Worm (Caenorhabditis elegans): ENCODE measurements around the gene sipa-1.

Gene sipa-1

ce11 chrV:11621276-11621675 lies 15.8 kb downstream of the sipa-1 start:
- TF ChIP-seq flt-1 (GFP tag; IDR thresholded peaks at IDR 0.05) = no peak
- TF ChIP-seq ztf-23 (GFP tag; IDR thresholded peaks at IDR 0.05) = no peak
- no peak for TF ChIP-seq ztf-29 (GFP tag; IDR thresholded peaks at IDR 0.05)
- TF ChIP-seq T22C8.4 (GFP tag; IDR thresholded peaks at IDR 0.05) = no peak
- TF ChIP-seq med-1 (GFP tag; optimal IDR thresholded peaks at IDR 0.05; ENCODE audit: insufficient read depth) = no peak
- TF ChIP-seq klf-2 (GFP tag; conservative IDR thresholded peaks at IDR 0.05) = no peak

DNA sequence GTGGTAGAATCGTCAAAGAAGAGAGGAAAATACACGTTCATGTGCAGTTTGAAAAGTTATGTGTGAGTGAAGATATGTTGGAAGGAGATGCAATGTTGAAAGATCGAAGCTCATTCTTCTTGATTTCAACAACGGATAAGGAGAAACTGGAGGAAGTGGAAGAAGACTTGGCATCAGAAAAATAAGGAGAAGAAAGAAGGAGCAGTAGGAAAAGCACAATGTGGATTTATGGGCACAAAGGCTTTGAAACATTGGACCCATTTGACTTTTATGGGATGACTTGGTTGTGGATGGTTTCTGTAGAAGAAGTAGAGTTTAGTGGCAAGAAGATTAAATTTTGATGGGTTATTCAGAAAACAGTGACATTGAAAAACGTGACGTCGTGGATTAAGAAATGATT lies 17.0 kb downstream of the sipa-1 start:
- TF ChIP-seq T22C8.4 (GFP tag; IDR thresholded peaks at IDR 0.05) = no peak

- no peak for TF ChIP-seq tab-1 (GFP tag; IDR thresholded peaks at IDR 0.05)
- no peak for TF ChIP-seq ztf-29 (GFP tag; IDR thresholded peaks at IDR 0.05)
- no peak for TF ChIP-seq klf-2 (GFP tag; conservative IDR thresholded peaks at IDR 0.05)
Measured at ce11 chrV:11618173-11618572, 18.9 kb downstream of the sipa-1 start, which contains the start of gene glb-15. Gene glb-15, minus strand, starts transcription at chrV:11618273.

- TF ChIP-seq T22C8.4 (GFP tag; IDR thresholded peaks at IDR 0.05) (no peak), flt-1 (GFP tag; IDR thresholded peaks at IDR 0.05) (no peak), cog-1 (tag; optimal IDR thresholded peaks at IDR 0.05) (no peak)
Measured at ce11 chrV:11616813-11617212, 20.3 kb downstream of the sipa-1 start.

DNA sequence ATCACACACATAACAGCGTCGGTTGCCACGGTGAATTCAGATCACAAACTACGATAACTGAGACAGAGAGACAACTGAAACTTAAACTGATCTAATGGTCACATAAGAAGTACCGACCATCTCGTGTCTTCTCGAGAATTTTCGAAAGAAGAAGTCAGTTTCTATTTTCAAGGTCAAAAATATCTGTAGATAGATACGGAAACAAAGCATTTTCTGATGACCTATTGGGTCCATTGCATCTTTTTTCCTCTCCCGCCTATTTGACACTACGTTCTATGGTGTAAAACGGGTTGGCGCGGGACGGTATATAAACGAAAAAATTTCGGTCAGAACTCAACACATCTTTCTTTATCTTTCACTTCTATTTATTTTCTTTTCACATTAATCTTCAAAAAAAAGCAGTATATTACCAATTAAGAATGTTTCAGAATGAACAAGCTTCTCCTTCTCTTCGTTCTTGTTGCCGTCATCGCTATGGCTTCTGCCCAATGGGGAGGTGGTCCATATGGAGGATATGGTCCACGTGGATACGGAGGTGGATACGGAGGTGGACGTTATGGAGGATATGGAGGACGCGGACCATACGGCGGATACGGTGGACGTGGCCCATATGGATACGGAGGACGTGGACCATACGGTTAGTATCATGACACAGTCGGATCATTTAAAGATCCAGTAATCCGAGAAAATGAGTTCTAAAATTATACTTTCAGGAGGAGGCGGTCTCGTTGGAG lies 21.0 kb downstream of the sipa-1 start, which contains the start of gene nlp-24:
nlp-24 (plus strand) TSS at position 429 of the 734 bp plus-strand sequence.
- no peak for TF ChIP-seq cog-1 (tag; optimal IDR thresholded peaks at IDR 0.05)
- no peak for TF ChIP-seq T22C8.4 (GFP tag; IDR thresholded peaks at IDR 0.05)
- TF ChIP-seq tab-1 (GFP tag; IDR thresholded peaks at IDR 0.05) = no peak
- no peak for TF ChIP-seq klf-2 (GFP tag; conservative IDR thresholded peaks at IDR 0.05)
- TF ChIP-seq ztf-23 (GFP tag; IDR thresholded peaks at IDR 0.05) = no peak
- TF ChIP-seq ztf-29 (GFP tag; IDR thresholded peaks at IDR 0.05) = no peak
- TF ChIP-seq med-1 (GFP tag; optimal IDR thresholded peaks at IDR 0.05; ENCODE audit: insufficient read depth) = no peak
- TF ChIP-seq ref-1 (GFP tag; conservative IDR thresholded peaks at IDR 0.05) = no peak
- TF ChIP-seq flt-1 (GFP tag; IDR thresholded peaks at IDR 0.05) = no peak

ce11 chrV:11614805-11615497 lies 22.1 kb downstream of the sipa-1 start:
- TF ChIP-seq tab-1 (GFP tag; IDR thresholded peaks at IDR 0.05) (no peak), ztf-23 (GFP tag; IDR thresholded peaks at IDR 0.05) (no peak), ztf-29 (GFP tag; IDR thresholded peaks at IDR 0.05) (no peak), cog-1 (tag; optimal IDR thresholded peaks at IDR 0.05) (no peak), flt-1 (GFP tag; IDR thresholded peaks at IDR 0.05) (no peak), ref-1 (GFP tag; conservative IDR thresholded peaks at IDR 0.05) (no peak), klf-2 (GFP tag; conservative IDR thresholded peaks at IDR 0.05) (no peak), med-1 (GFP tag; optimal IDR thresholded peaks at IDR 0.05; ENCODE audit: insufficient read depth) (no peak), T22C8.4 (GFP tag; IDR thresholded peaks at IDR 0.05) (no peak)

- TF ChIP-seq klf-2 (GFP tag; conservative IDR thresholded peaks at IDR 0.05) = no peak
- TF ChIP-seq flt-1 (GFP tag; IDR thresholded peaks at IDR 0.05) = no peak
- no peak for TF ChIP-seq T22C8.4 (GFP tag; IDR thresholded peaks at IDR 0.05)
- no peak for TF ChIP-seq med-1 (GFP tag; optimal IDR thresholded peaks at IDR 0.05; ENCODE audit: insufficient read depth)
- no peak for TF ChIP-seq ref-1 (GFP tag; conservative IDR thresholded peaks at IDR 0.05)
- TF ChIP-seq ztf-29 (GFP tag; IDR thresholded peaks at IDR 0.05) = no peak
- no peak for TF ChIP-seq cog-1 (tag; optimal IDR thresholded peaks at IDR 0.05)
- no peak for TF ChIP-seq ztf-23 (GFP tag; IDR thresholded peaks at IDR 0.05)
- no peak for TF ChIP-seq tab-1 (GFP tag; IDR thresholded peaks at IDR 0.05)
Measured at ce11 chrV:11613007-11613406, 24.1 kb downstream of the sipa-1 start, which contains the start of gene tag-290. Gene tag-290, plus strand, starts transcription at chrV:11613307.

ce11 chrV:11610481-11610880 lies 26.6 kb downstream of the sipa-1 start, which contains the start of gene sas-5:
Gene sas-5, plus strand, starts transcription at chrV:11610737.
- peak; percentile 92 for TF ChIP-seq med-1 (GFP tag; optimal IDR thresholded peaks at IDR 0.05; ENCODE audit: insufficient read depth)
- peak; percentile 85 for TF ChIP-seq klf-2 (GFP tag; conservative IDR thresholded peaks at IDR 0.05)
- TF ChIP-seq ztf-29 (GFP tag; IDR thresholded peaks at IDR 0.05) = peak; percentile 60
- TF ChIP-seq flt-1 (GFP tag; IDR thresholded peaks at IDR 0.05) = peak; percentile 92
- peak; percentile 45 for TF ChIP-seq cog-1 (tag; optimal IDR thresholded peaks at IDR 0.05)
- TF ChIP-seq ztf-23 (GFP tag; IDR thresholded peaks at IDR 0.05) = peak; percentile 91
- TF ChIP-seq ref-1 (GFP tag; conservative IDR thresholded peaks at IDR 0.05) = peak; percentile 53; the same call in 1 of the 2 replicates
- TF ChIP-seq tab-1 (GFP tag; IDR thresholded peaks at IDR 0.05) = peak; percentile 86
- TF ChIP-seq T22C8.4 (GFP tag; IDR thresholded peaks at IDR 0.05) = peak; percentile 58; the same call in 1 of the 2 replicates

DNA sequence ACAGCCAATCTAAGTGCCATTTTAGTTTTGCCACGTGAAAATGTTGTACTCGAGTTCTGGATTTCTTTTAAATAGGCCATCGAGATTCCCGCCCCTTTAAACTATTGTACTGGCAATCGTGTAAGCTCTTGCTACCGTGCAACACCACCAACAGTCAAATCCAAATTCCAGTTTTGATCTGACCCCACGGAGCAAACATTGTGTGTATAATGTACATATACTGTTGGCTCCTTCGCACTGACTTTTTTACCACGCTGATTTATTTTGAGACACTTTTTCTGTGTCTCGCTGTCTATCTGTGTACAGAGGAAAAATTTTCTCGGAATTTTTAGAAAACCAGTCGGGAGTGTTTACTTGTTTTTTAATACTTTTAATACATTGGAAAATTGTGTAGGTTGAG lies 27.0 kb downstream of the sipa-1 start, which contains the start of gene piit-1:
piit-1 (minus strand) TSS at position 101 of the 400 bp plus-strand sequence.
- TF ChIP-seq T22C8.4 (GFP tag; IDR thresholded peaks at IDR 0.05) (no peak), klf-2 (GFP tag; conservative IDR thresholded peaks at IDR 0.05) (no peak), ztf-29 (GFP tag; IDR thresholded peaks at IDR 0.05) (no peak), tab-1 (GFP tag; IDR thresholded peaks at IDR 0.05) (no peak), ref-1 (GFP tag; conservative IDR thresholded peaks at IDR 0.05) (no peak), flt-1 (GFP tag; IDR thresholded peaks at IDR 0.05) (no peak), med-1 (GFP tag; optimal IDR thresholded peaks at IDR 0.05; ENCODE audit: insufficient read depth) (no peak), cog-1 (tag; optimal IDR thresholded peaks at IDR 0.05) (no peak), ztf-23 (GFP tag; IDR thresholded peaks at IDR 0.05) (no peak)

DNA sequence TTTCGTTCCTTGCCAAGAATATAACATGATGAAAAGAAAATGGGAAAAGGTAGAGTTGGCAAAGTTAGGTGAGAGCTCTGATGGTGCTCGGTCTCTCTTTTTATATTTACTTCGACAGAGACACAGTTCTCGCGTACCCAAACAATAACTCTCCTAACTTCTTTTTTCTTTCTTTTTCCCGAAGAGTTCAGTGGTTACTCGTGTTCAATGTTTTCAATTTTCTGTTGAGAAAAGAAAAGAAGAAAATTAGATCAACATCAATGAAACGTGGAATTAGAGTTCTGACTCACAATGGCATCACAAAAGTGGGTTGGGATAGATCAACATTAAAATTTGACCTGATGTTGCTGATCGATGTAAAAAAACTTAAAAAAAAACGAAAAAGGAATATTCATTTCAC lies 30.7 kb downstream of the sipa-1 start, which contains the start of gene idpp-16:
idpp-16 (minus strand) TSS at position 101 of the 400 bp plus-strand sequence.
- no peak for TF ChIP-seq ztf-29 (GFP tag; IDR thresholded peaks at IDR 0.05)
- TF ChIP-seq klf-2 (GFP tag; conservative IDR thresholded peaks at IDR 0.05) = no peak
- no peak for TF ChIP-seq cog-1 (tag; optimal IDR thresholded peaks at IDR 0.05)
- no peak for TF ChIP-seq flt-1 (GFP tag; IDR thresholded peaks at IDR 0.05)
- TF ChIP-seq ref-1 (GFP tag; conservative IDR thresholded peaks at IDR 0.05) = no peak
- TF ChIP-seq med-1 (GFP tag; optimal IDR thresholded peaks at IDR 0.05; ENCODE audit: insufficient read depth) = no peak
- no peak for TF ChIP-seq ztf-23 (GFP tag; IDR thresholded peaks at IDR 0.05)
- no peak for TF ChIP-seq T22C8.4 (GFP tag; IDR thresholded peaks at IDR 0.05)
- no peak for TF ChIP-seq tab-1 (GFP tag; IDR thresholded peaks at IDR 0.05)
